Fruit fly (Drosophila melanogaster): ENCODE results near the gene vls.

Gene vls

DNA sequence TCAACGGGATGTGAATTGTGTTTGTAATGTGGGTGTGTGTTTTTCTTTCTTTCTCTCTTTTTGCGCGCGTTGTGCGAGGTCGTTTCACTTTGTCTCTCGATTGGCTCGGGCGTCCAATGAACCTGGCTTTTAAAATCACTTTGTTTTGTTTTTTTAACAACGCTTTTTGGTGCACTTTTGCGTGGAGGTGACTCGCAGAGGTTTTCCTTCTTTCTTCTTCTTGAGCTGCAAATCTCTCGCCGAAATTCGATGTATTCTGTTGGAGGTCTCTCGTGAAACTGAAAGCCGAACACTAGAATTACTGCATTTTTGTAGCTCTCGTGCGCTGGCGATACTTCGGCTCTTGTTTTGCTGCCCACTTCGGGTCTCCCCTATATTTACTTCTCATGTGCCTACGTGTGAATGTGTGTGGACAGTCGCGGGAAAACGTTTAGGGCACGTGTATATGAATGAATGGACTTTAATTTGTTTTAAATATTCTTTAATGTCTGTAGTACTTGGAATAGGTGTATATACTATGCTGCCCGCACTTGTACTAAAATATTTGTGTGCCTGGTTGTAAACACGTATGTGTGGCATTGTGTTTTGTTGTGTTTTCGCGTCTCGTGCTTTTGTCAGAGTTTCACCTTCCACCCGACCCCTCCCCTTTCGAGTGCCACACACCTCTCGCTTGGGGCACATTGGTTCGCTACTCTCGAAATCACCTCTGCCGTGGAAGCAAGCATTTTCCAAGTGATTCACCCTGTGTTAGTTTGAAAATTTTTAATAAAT, 19.5 kb upstream of the vls start, which contains the start of gene fok (continued):
- TF ChIP-seq CG16813 (GFP tag; IDR thresholded peaks at IDR 0.05; ENCODE audit: partially characterized antibody), result peak; percentile 44; the same call in 1 of the 3 replicates
- peak; percentile 87 for TF ChIP-seq CG12236 (GFP tag; optimal IDR thresholded peaks at IDR 0.05)
- peak in 1 of 2 experiments; percentile 23 for TF ChIP-seq tll (GFP tag; optimal IDR thresholded peaks at IDR 0.05)
- TF ChIP-seq maf-S (GFP tag; optimal IDR thresholded peaks at IDR 0.05), result peak; percentile 94
- peak; percentile 83 for TF ChIP-seq ftz-f1 (GFP tag; optimal IDR thresholded peaks at IDR 0.05)
- peak; percentile 97 for TF ChIP-seq caup (GFP tag; optimal IDR thresholded peaks at IDR 0.05; ENCODE audit: severe bottlenecking)
- TF ChIP-seq cas (GFP tag; IDR thresholded peaks at IDR 0.05), result peak; percentile 82
- TF ChIP-seq Gsc (GFP tag; IDR thresholded peaks at IDR 0.05), result no peak; the same call in 1 of the 2 replicates
- peak; percentile 91 for TF ChIP-seq grn (GFP tag; optimal IDR thresholded peaks at IDR 0.05)
- TF ChIP-seq tup (GFP tag; optimal IDR thresholded peaks at IDR 0.05), result peak; percentile 95
- peak; percentile 95 for TF ChIP-seq HLH54F (GFP tag; optimal IDR thresholded peaks at IDR 0.05)
- peak; percentile 92 for TF ChIP-seq CG9609 (GFP tag; optimal IDR thresholded peaks at IDR 0.05)
- peak; percentile 91 for TF ChIP-seq cato (GFP tag; optimal IDR thresholded peaks at IDR 0.05; ENCODE audit: borderline replicate concordance)
- peak; percentile 89 for TF ChIP-seq CG1647 (GFP tag; optimal IDR thresholded peaks at IDR 0.05)
- peak; percentile 92 for TF ChIP-seq al (GFP tag; IDR thresholded peaks at IDR 0.05)
- peak; percentile 95 to 96 for TF ChIP-seq dpn (GFP tag; optimal IDR thresholded peaks at IDR 0.05)
- peak; percentile 71; the same call in 1 of the 2 replicates for TF ChIP-seq CG10321 (GFP tag; IDR thresholded peaks at IDR 0.05)
- peak; percentile 83 for TF ChIP-seq CG6654 (GFP tag; optimal IDR thresholded peaks at IDR 0.05)
- peak; percentile 90 for TF ChIP-seq CG3838 (GFP tag; optimal IDR thresholded peaks at IDR 0.05)
- peak; percentile 91 for TF ChIP-seq jumu (GFP tag; optimal IDR thresholded peaks at IDR 0.05)
- peak; percentile 85 for TF ChIP-seq CG2116 (GFP tag; optimal IDR thresholded peaks at IDR 0.05)
- TF ChIP-seq CG17385 (GFP tag; optimal IDR thresholded peaks at IDR 0.05), result peak; percentile 94
- TF ChIP-seq CHES-1-like (GFP tag; optimal IDR thresholded peaks at IDR 0.05), result peak; percentile 96
- TF ChIP-seq BEAF-32 (GFP tag; optimal IDR thresholded peaks at IDR 0.05), result peak; percentile 22
- peak; percentile 66 for TF ChIP-seq Bgb (GFP tag; IDR thresholded peaks at IDR 0.05; ENCODE audit: partially characterized antibody)
- TF ChIP-seq dmrt99B (tag; optimal IDR thresholded peaks at IDR 0.05), result peak; percentile 98
- TF ChIP-seq gem (tag; optimal IDR thresholded peaks at IDR 0.05), result peak; percentile 98
- TF ChIP-seq zfh2 (GFP tag; optimal IDR thresholded peaks at IDR 0.05), result peak; percentile 94
- peak; percentile 95 for TF ChIP-seq Side (GFP tag; optimal IDR thresholded peaks at IDR 0.05)
- TF ChIP-seq trem (tag; optimal IDR thresholded peaks at IDR 0.05), result peak; percentile 93
- peak; percentile 26 for TF ChIP-seq Dp (GFP tag; optimal IDR thresholded peaks at IDR 0.05)
- TF ChIP-seq CG5953 (GFP tag; IDR thresholded peaks at IDR 0.05), result peak; percentile 93
- TF ChIP-seq psq (GFP tag; optimal IDR thresholded peaks at IDR 0.05), result peak; percentile 90
- peak; percentile 97 for TF ChIP-seq Hand (GFP tag; optimal IDR thresholded peaks at IDR 0.05)
- TF ChIP-seq CG13624 (GFP tag; optimal IDR thresholded peaks at IDR 0.05), result peak; percentile 95
- TF ChIP-seq CG6791 (GFP tag; IDR thresholded peaks at IDR 0.05; ENCODE audit: partially characterized antibody), result 0 out of 3 replicates have a peak, but pooled peaks have one; percentile 40
- TF ChIP-seq Trl (optimal IDR thresholded peaks at IDR 0.05), result peak in 1 of 2 experiments; percentile 23
- peak; percentile 93 for TF ChIP-seq Trl (GFP tag; optimal IDR thresholded peaks at IDR 0.05)
- TF ChIP-seq chm (GFP tag; IDR thresholded peaks at IDR 0.05), result peak; percentile 90
- TF ChIP-seq CG31388 (GFP tag; optimal IDR thresholded peaks at IDR 0.05), result peak; percentile 86
- peak; percentile 94 for TF ChIP-seq chn (GFP tag; optimal IDR thresholded peaks at IDR 0.05)
- TF ChIP-seq wor (GFP tag; IDR thresholded peaks at IDR 0.05), result peak; percentile 91
- peak; percentile 74 for TF ChIP-seq gt (GFP tag; IDR thresholded peaks at IDR 0.05)
- no peak; the same call in 2 of the 3 replicates for TF ChIP-seq HLH4C (GFP tag; IDR thresholded peaks at IDR 0.05; ENCODE audit: partially characterized antibody)
- TF ChIP-seq CG34422 (GFP tag; IDR thresholded peaks at IDR 0.05), result peak; percentile 93
- peak in 1 of 3 experiments; percentile 95 for TF ChIP-seq lola (GFP tag; optimal IDR thresholded peaks at IDR 0.05)
- TF ChIP-seq en (GFP tag; optimal IDR thresholded peaks at IDR 0.05), result peak; percentile 85
- TF ChIP-seq CG4617 (GFP tag; optimal IDR thresholded peaks at IDR 0.05; ENCODE audit: borderline replicate concordance), result peak; percentile 79

Measured in whole organism, embryonic.